Worm (Caenorhabditis elegans) whole organism, young adult: ENCODE data around the gene F43G6.4.

ENCODE experiments used
- B0019.2 ChIP-seq: fragments of 200-800 bp; sonication (Bioruptor generic); conservative IDR thresholded peaks from 2 replicates; pipeline ENCODE4 v1.3.6; 2022; ENCODE audit warnings: missing genetic modification reagents, missing genetic modification characterization, missing compliant biosample characterization
- F22D6.2 ChIP-seq: sonication (generic microtip); optimal IDR thresholded peaks from 2 replicates; lab custom pipeline; 2016; ENCODE audit warnings: mild to moderate bottlenecking, missing genetic modification characterization, missing compliant biosample characterization
- F33H1.4 ChIP-seq: fragments of 200-800 bp; sonication (Bioruptor generic); IDR thresholded peaks from 2 replicates; pipeline ENCODE4 v1.3.6; 2022; ENCODE audit warnings: missing genetic modification reagents, missing genetic modification characterization, missing compliant biosample characterization
- F37B4.10 ChIP-seq: fragments of 200-800 bp; sonication (Bioruptor generic); IDR thresholded peaks from 2 replicates; pipeline ENCODE4 v1.3.6; 2022; ENCODE audit warnings: missing genetic modification characterization, missing compliant biosample characterization
- F39B2.1 ChIP-seq: fragments of 200-800 bp; sonication (Bioruptor generic); IDR thresholded peaks from 2 replicates; pipeline ENCODE4 v1.3.6; 2022; ENCODE audit warnings: missing genetic modification reagents, missing genetic modification characterization, missing compliant biosample characterization
- F52B5.7 ChIP-seq: sonication (generic microtip); optimal IDR thresholded peaks from 2 replicates; lab custom pipeline; 2016; ENCODE audit warnings: mild to moderate bottlenecking, missing genetic modification characterization, missing compliant biosample characterization
- F57C9.4 ChIP-seq: sonication (generic microtip); optimal IDR thresholded peaks from 2 replicates; lab custom pipeline; 2017; ENCODE audit warnings: mild to moderate bottlenecking, missing genetic modification characterization, missing compliant biosample characterization
- K11D2.4 ChIP-seq: fragments of 200-800 bp; sonication (Bioruptor generic); IDR thresholded peaks from 2 replicates; pipeline ENCODE4 v1.3.6; 2022; ENCODE audit warnings: missing genetic modification reagents, missing genetic modification characterization, missing compliant biosample characterization
- Y53F4B.3 ChIP-seq: fragments of 200-800 bp; sonication (Bioruptor generic); IDR thresholded peaks from 2 replicates; pipeline ENCODE4 v1.3.6; 2022; ENCODE audit warnings: missing genetic modification reagents, missing genetic modification characterization, missing compliant biosample characterization
- Y56A3A.18 ChIP-seq: fragments of 200-800 bp; sonication (Bioruptor generic); IDR thresholded peaks from 2 replicates; pipeline ENCODE4 v1.3.6; 2022; ENCODE audit warnings: missing genetic modification reagents, missing genetic modification characterization, missing compliant biosample characterization
- Y95B8A.8 ChIP-seq: fragments of 200-800 bp; sonication (Bioruptor generic); IDR thresholded peaks from 2 replicates; pipeline ENCODE4 v1.3.6; 2022; ENCODE audit warnings: missing genetic modification reagents, missing genetic modification characterization, missing compliant biosample characterization
- atf-7 ChIP-seq: sonication (generic microtip); optimal IDR thresholded peaks from 2 replicates; lab custom pipeline; 2017; ENCODE audit warnings: mild to moderate bottlenecking, missing genetic modification characterization, missing compliant biosample characterization
- athp-1 ChIP-seq: sonication (generic microtip); optimal IDR thresholded peaks from 2 replicates; lab custom pipeline; 2017; ENCODE audit warnings: mild to moderate bottlenecking, missing genetic modification characterization, missing compliant biosample characterization
- attf-3 ChIP-seq: fragments of 200-800 bp; sonication (Bioruptor generic); conservative IDR thresholded peaks from 2 replicates; pipeline ENCODE4 v1.3.6; 2022; ENCODE audit warnings: missing genetic modification reagents, missing genetic modification characterization, missing compliant biosample characterization
- attf-5 ChIP-seq: fragments of 200-800 bp; sonication (Bioruptor generic); optimal IDR thresholded peaks from 2 replicates; lab custom pipeline; 2018; ENCODE audit warnings: mild to moderate bottlenecking, missing genetic modification characterization, missing compliant biosample characterization
- ccch-3 ChIP-seq: fragments of 200-800 bp; sonication (Bioruptor generic); optimal IDR thresholded peaks from 2 replicates; lab custom pipeline; 2018; ENCODE audit warnings: mild to moderate bottlenecking, missing genetic modification characterization, missing compliant biosample characterization
- cebp-1 ChIP-seq, 2 experiments: fragments of 200-800 bp in 1 of 2; sonication (Bioruptor generic) in 1 of 2; sonication (generic microtip) in 1 of 2; IDR thresholded peaks in 1 of 2; optimal IDR thresholded peaks in 1 of 2; 2 replicates each; pipeline versions ENCODE4 v1.3.6 to Lab custom; 2017 to 2022; ENCODE audit warnings: missing compliant biosample characterization in 2 of 2, missing genetic modification characterization in 2 of 2, mild to moderate bottlenecking in 1 of 2, missing genetic modification reagents in 1 of 2, moderate library complexity in 1 of 2
- cebp-2 ChIP-seq: fragments of 200-800 bp; sonication (Bioruptor generic); IDR thresholded peaks from 2 replicates; pipeline ENCODE4 v1.3.6; 2022; ENCODE audit warnings: missing genetic modification characterization, missing compliant biosample characterization
- ceh-40 ChIP-seq: fragments of 200-800 bp; sonication (Bioruptor generic); IDR thresholded peaks from 2 replicates; pipeline ENCODE4 v1.3.6; 2022; ENCODE audit warnings: missing genetic modification characterization, missing compliant biosample characterization
- ceh-58 ChIP-seq: fragments of 200-800 bp; sonication (Bioruptor generic); IDR thresholded peaks from 2 replicates; pipeline ENCODE4 v1.3.6; 2022; ENCODE audit warnings: missing genetic modification characterization, missing compliant biosample characterization
- ceh-79 ChIP-seq: sonication (generic microtip); optimal IDR thresholded peaks from 2 replicates; lab custom pipeline; 2017; ENCODE audit warnings: mild to moderate bottlenecking, missing genetic modification characterization, missing compliant biosample characterization
- chd-7 ChIP-seq: sonication (generic microtip); optimal IDR thresholded peaks from 2 replicates; lab custom pipeline; 2016; ENCODE audit warnings: mild to moderate bottlenecking, missing genetic modification characterization, moderate library complexity, missing compliant biosample characterization
- dox-1 ChIP-seq: fragments of 200-800 bp; sonication (Bioruptor generic); IDR thresholded peaks from 2 replicates; pipeline ENCODE4 v1.3.6; 2022; ENCODE audit warnings: missing genetic modification reagents, missing genetic modification characterization, missing compliant biosample characterization
- dpff-1 ChIP-seq: sonication (generic microtip); optimal IDR thresholded peaks from 2 replicates; lab custom pipeline; 2017; ENCODE audit warnings: mild to moderate bottlenecking, missing genetic modification characterization, missing compliant biosample characterization
- egl-18 ChIP-seq: fragments of 200-800 bp; sonication (Bioruptor generic); IDR thresholded peaks from 2 replicates; pipeline ENCODE4 v1.3.6; 2022; ENCODE audit warnings: missing genetic modification reagents, missing genetic modification characterization, missing compliant biosample characterization
- egl-44 ChIP-seq: fragments of 200-800 bp; sonication (Bioruptor generic); IDR thresholded peaks from 2 replicates; pipeline ENCODE4 v1.3.6; 2022; ENCODE audit warnings: missing genetic modification reagents, missing genetic modification characterization, missing compliant biosample characterization
- fkh-3 ChIP-seq: sonication (generic microtip); optimal IDR thresholded peaks from 2 replicates; lab custom pipeline; 2016; ENCODE audit warnings: mild to moderate bottlenecking, missing genetic modification characterization, missing compliant biosample characterization
- gei-17 ChIP-seq: fragments of 200-800 bp; sonication (Bioruptor generic); optimal IDR thresholded peaks from 2 replicates; lab custom pipeline; 2018; ENCODE audit warnings: mild to moderate bottlenecking, missing genetic modification characterization, missing compliant biosample characterization
- hmg-20 ChIP-seq: fragments of 200-800 bp; sonication (Bioruptor generic); IDR thresholded peaks from 2 replicates; pipeline ENCODE4 v1.3.6; 2022; ENCODE audit warnings: missing genetic modification reagents, missing genetic modification characterization, missing compliant biosample characterization
- hsf-1 ChIP-seq: fragments of 200-800 bp; sonication (Bioruptor generic); IDR thresholded peaks from 2 replicates; pipeline ENCODE4 v1.3.6; 2022; ENCODE audit warnings: missing genetic modification reagents, missing genetic modification characterization, missing compliant biosample characterization
- let-526 ChIP-seq: fragments of 200-800 bp; sonication (Bioruptor generic); IDR thresholded peaks from 2 replicates; pipeline ENCODE4 v1.3.6; 2022; ENCODE audit warnings: missing genetic modification reagents, missing genetic modification characterization, missing compliant biosample characterization
- let-607 ChIP-seq, 2 experiments: fragments of 200-800 bp in 1 of 2; sonication (Bioruptor generic) in 1 of 2; sonication (generic microtip) in 1 of 2; optimal IDR thresholded peaks; 2 replicates each; lab custom pipeline; 2016 to 2018; ENCODE audit warnings: mild to moderate bottlenecking in 2 of 2, missing compliant biosample characterization in 2 of 2, missing genetic modification characterization in 2 of 2, moderate library complexity in 2 of 2, missing genotype in 1 of 2
- lin-26 ChIP-seq: fragments of 200-800 bp; sonication (Bioruptor generic); IDR thresholded peaks from 2 replicates; pipeline ENCODE4 v1.3.6; 2022; ENCODE audit warnings: missing genetic modification reagents, missing genetic modification characterization, missing compliant biosample characterization
- lin-40 ChIP-seq: sonication (generic microtip); optimal IDR thresholded peaks from 2 replicates; lab custom pipeline; 2016; ENCODE audit warnings: missing genetic modification characterization, mild to moderate bottlenecking, missing compliant biosample characterization, missing genotype, missing genetic modification reagents
- lir-1 ChIP-seq: fragments of 200-800 bp; sonication (Bioruptor generic); conservative IDR thresholded peaks from 2 replicates; pipeline ENCODE4 v1.3.6; 2022; ENCODE audit warnings: missing genetic modification reagents, missing genetic modification characterization, missing compliant biosample characterization
- madf-3 ChIP-seq: fragments of 200-800 bp; sonication (Bioruptor generic); IDR thresholded peaks from 2 replicates; pipeline ENCODE4 v1.3.6; 2022; ENCODE audit warnings: missing genetic modification reagents, missing genetic modification characterization, missing compliant biosample characterization
- madf-8 ChIP-seq: fragments of 200-800 bp; sonication (Bioruptor generic); conservative IDR thresholded peaks from 2 replicates; pipeline ENCODE4 v1.3.6; 2022; ENCODE audit warnings: missing genetic modification reagents, missing genetic modification characterization, missing compliant biosample characterization
- nfya-2 ChIP-seq: fragments of 200-800 bp; sonication (Bioruptor generic); IDR thresholded peaks from 2 replicates; pipeline ENCODE4 v1.3.6; 2022; ENCODE audit warnings: missing genetic modification reagents, missing genetic modification characterization, missing compliant biosample characterization
- nfyb-1 ChIP-seq: fragments of 200-800 bp; sonication (Bioruptor generic); IDR thresholded peaks from 2 replicates; pipeline ENCODE4 v1.3.6; 2022; ENCODE audit warnings: missing genetic modification reagents, missing genetic modification characterization, missing compliant biosample characterization
- nhr-120 ChIP-seq: fragments of 200-800 bp; sonication (Bioruptor generic); IDR thresholded peaks from 2 replicates; pipeline ENCODE4 v1.3.6; 2022; ENCODE audit warnings: missing genetic modification characterization, missing compliant biosample characterization
- pbrm-1 ChIP-seq: fragments of 200-800 bp; sonication (Bioruptor generic); IDR thresholded peaks from 2 replicates; pipeline ENCODE4 v1.3.6; 2022; ENCODE audit warnings: missing genetic modification reagents, missing genetic modification characterization, missing compliant biosample characterization
- sea-2 ChIP-seq: fragments of 200-800 bp; sonication (Bioruptor generic); IDR thresholded peaks from 2 replicates; pipeline ENCODE4 v1.3.6; 2022; ENCODE audit warnings: missing genetic modification characterization, missing compliant biosample characterization
- somi-1 ChIP-seq: fragments of 200-800 bp; sonication (Bioruptor generic); optimal IDR thresholded peaks from 2 replicates; lab custom pipeline; 2018; ENCODE audit warnings: mild to moderate bottlenecking, missing genetic modification characterization, missing compliant biosample characterization
- tbx-9 ChIP-seq: sonication (generic microtip); optimal IDR thresholded peaks from 2 replicates; lab custom pipeline; 2016; ENCODE audit warnings: borderline replicate concordance, missing genetic modification characterization, inconsistent platforms, missing compliant biosample characterization
- tlf-1 ChIP-seq: fragments of 200-800 bp; sonication (Bioruptor generic); optimal IDR thresholded peaks from 2 replicates; lab custom pipeline; 2018; ENCODE audit warnings: mild to moderate bottlenecking, missing genetic modification characterization, missing compliant biosample characterization
- zfh-2 ChIP-seq: fragments of 200-800 bp; sonication (Bioruptor generic); conservative IDR thresholded peaks from 2 replicates; pipeline ENCODE4 v1.3.6; 2022; ENCODE audit warnings: missing genetic modification reagents, missing genetic modification characterization, missing compliant biosample characterization
- zim-3 ChIP-seq: sonication (generic microtip); optimal IDR thresholded peaks from 2 replicates; lab custom pipeline; 2017; ENCODE audit warnings: mild to moderate bottlenecking, missing genetic modification characterization, moderate library complexity, missing compliant biosample characterization
- ztf-22 ChIP-seq: fragments of 200-800 bp; sonication (Bioruptor generic); optimal IDR thresholded peaks from 2 replicates; lab custom pipeline; 2018; ENCODE audit warnings: mild to moderate bottlenecking, missing genetic modification characterization, moderate library complexity, missing compliant biosample characterization

The F43G6.4 gene

ce11 chrII:11759277-11759676, 31.3 kb upstream of the F43G6.4 start, which contains the start of the genes F44E5.4 and F44E5.5 (continued):
- TF ChIP-seq ccch-3 (peak; percentile 53), cebp-2 (GFP tag; lab: Robert Waterston, UW) (peak; percentile 100), sea-2 (peak; percentile 99), ceh-40 (peak; percentile 95), Y56A3A.18 (GFP tag; lab: Robert Waterston, UW) (peak; percentile 99), somi-1 (peak; percentile 97), hmg-20 (GFP tag; lab: Robert Waterston, UW) (peak; percentile 89), chd-7 (tag; lab: Kevin White, UChicago) (peak; percentile 99), K11D2.4 (peak; percentile 99), nfya-2 (GFP tag; lab: Robert Waterston, UW) (peak; percentile 96), athp-1 (tag; lab: Kevin White, UChicago) (peak; percentile 98), attf-5 (GFP tag; lab: Kevin White, UChicago) (peak; percentile 46), Y53F4B.3 (GFP tag; lab: Robert Waterston, UW) (peak; percentile 38; the same call in 1 of the 2 replicates), F57C9.4 (peak; percentile 97), F39B2.1 (GFP tag; lab: Robert Waterston, UW) (peak; percentile 96), tlf-1 (GFP tag; lab: Kevin White, UChicago) (peak; percentile 94), gei-17 (GFP tag; lab: Kevin White, UChicago) (peak; percentile 89), lin-40 (tag; lab: Kevin White, UChicago) (peak; percentile 97), ceh-79 (tag; lab: Kevin White, UChicago) (peak; percentile 99), F37B4.10 (peak; percentile 95; the same call in 1 of the 2 replicates), F52B5.7 (tag; lab: Kevin White, UChicago) (peak; percentile 98), egl-18 (peak; percentile 99), madf-3 (GFP tag; lab: Robert Waterston, UW) (peak; percentile 93), attf-3 (GFP tag; lab: Robert Waterston, UW) (peak; percentile 83), lin-26 (peak; percentile 86), zfh-2 (GFP tag; lab: Robert Waterston, UW) (peak; percentile 79), let-526 (GFP tag; lab: Robert Waterston, UW) (peak; percentile 100), Y95B8A.8 (GFP tag; lab: Robert Waterston, UW) (peak; percentile 97), egl-44 (peak; percentile 98), B0019.2 (GFP tag; lab: Robert Waterston, UW) (peak; percentile 71; the same call in 1 of the 2 replicates), ztf-22 (peak; percentile 97), dpff-1 (tag; lab: Kevin White, UChicago) (peak; percentile 93), tbx-9 (peak; percentile 93), zim-3 (peak; percentile 99), let-607 (tag; optimal IDR thresholded peaks at IDR 0.05; lab: Kevin White, UChicago) (peak; percentile 88 to 90), fkh-3 (tag; lab: Kevin White, UChicago) (peak; percentile 92), pbrm-1 (GFP tag; lab: Robert Waterston, UW) (peak; percentile 99), hsf-1 (GFP tag; lab: Robert Waterston, UW) (peak; percentile 100), nfyb-1 (GFP tag; lab: Robert Waterston, UW) (peak; percentile 99), atf-7 (tag; lab: Kevin White, UChicago) (peak; percentile 99), F22D6.2 (tag; lab: Kevin White, UChicago) (peak; percentile 88), nhr-120 (GFP tag; lab: Robert Waterston, UW) (peak; percentile 99), madf-8 (GFP tag; lab: Robert Waterston, UW) (0 out of 2 replicates have a peak, but pooled peaks have one; percentile 19), lir-1 (GFP tag; lab: Robert Waterston, UW) (peak; percentile 94), dox-1 (peak; percentile 100), cebp-1 (GFP tag; IDR thresholded peaks at IDR 0.05; lab: Robert Waterston, UW) (peak; percentile 89), cebp-1 (tag; optimal IDR thresholded peaks at IDR 0.05; lab: Kevin White, UChicago) (peak; percentile 80), F33H1.4 (GFP tag; lab: Robert Waterston, UW) (peak; percentile 77), ceh-58 (GFP tag; lab: Robert Waterston, UW) (peak; percentile 97)
